Worm (Caenorhabditis elegans) whole organism, late embryonic: Measurements from ENCODE around the gene pqn-36.

Experiments used
- F13H6.1 ChIP-seq: sonication (generic microtip); optimal IDR thresholded peaks from 2 replicates; lab custom pipeline; 2016; ENCODE audit warnings: missing genetic modification characterization, missing compliant biosample characterization
- ahr-1 ChIP-seq: sonication (generic microtip); optimal IDR thresholded peaks from 2 replicates; lab custom pipeline; 2016; ENCODE audit warnings: missing genetic modification characterization, missing compliant biosample characterization
- ceh-2 ChIP-seq: sonication (generic microtip); optimal IDR thresholded peaks from 2 replicates; lab custom pipeline; 2016; ENCODE audit warnings: missing genotype, missing genetic modification characterization, missing compliant biosample characterization
- ceh-24 ChIP-seq: sonication (generic microtip); optimal IDR thresholded peaks from 2 replicates; lab custom pipeline; 2016; ENCODE audit warnings: mild to moderate bottlenecking, missing genetic modification characterization, missing compliant biosample characterization
- ceh-34 ChIP-seq: sonication (generic microtip); optimal IDR thresholded peaks from 2 replicates; lab custom pipeline; 2016; ENCODE audit warnings: mild to moderate bottlenecking, missing genetic modification characterization, missing compliant biosample characterization
- elt-2 ChIP-seq: sonication (generic microtip); optimal IDR thresholded peaks from 2 replicates; lab custom pipeline; 2016; ENCODE audit warnings: missing genetic modification reagents, missing genetic modification characterization, missing compliant biosample characterization
- eyg-1 ChIP-seq: sonication (generic microtip); optimal IDR thresholded peaks from 2 replicates; lab custom pipeline; 2016; ENCODE audit warnings: missing genotype, missing genetic modification characterization, missing compliant biosample characterization
- nhr-11 ChIP-seq: fragments of 150-350 bp; optimal IDR thresholded peaks from 2 replicates; lab custom pipeline; 2014; ENCODE audit warnings: missing biosample characterization, missing genetic modification characterization
- odd-2 ChIP-seq: sonication (generic microtip); optimal IDR thresholded peaks from 2 replicates; lab custom pipeline; 2017; ENCODE audit warnings: antibody characterized with exemption, mild to moderate bottlenecking, missing genetic modification characterization, missing compliant biosample characterization
- pat-9 ChIP-seq: fragments of 200-800 bp; sonication (Bioruptor generic); optimal IDR thresholded peaks from 2 replicates; lab custom pipeline; 2018; ENCODE audit warnings: mild to moderate bottlenecking, missing genetic modification characterization, moderate library complexity, missing compliant biosample characterization
- pros-1 ChIP-seq: fragments of 150-350 bp; optimal IDR thresholded peaks from 2 replicates; lab custom pipeline; 2014; ENCODE audit warnings: missing biosample characterization, missing genetic modification reagents, missing genetic modification characterization
- unc-42 ChIP-seq: sonication (generic microtip); optimal IDR thresholded peaks from 2 replicates; lab custom pipeline; 2016; ENCODE audit warnings: missing genotype, missing genetic modification characterization, missing compliant biosample characterization

DNA sequence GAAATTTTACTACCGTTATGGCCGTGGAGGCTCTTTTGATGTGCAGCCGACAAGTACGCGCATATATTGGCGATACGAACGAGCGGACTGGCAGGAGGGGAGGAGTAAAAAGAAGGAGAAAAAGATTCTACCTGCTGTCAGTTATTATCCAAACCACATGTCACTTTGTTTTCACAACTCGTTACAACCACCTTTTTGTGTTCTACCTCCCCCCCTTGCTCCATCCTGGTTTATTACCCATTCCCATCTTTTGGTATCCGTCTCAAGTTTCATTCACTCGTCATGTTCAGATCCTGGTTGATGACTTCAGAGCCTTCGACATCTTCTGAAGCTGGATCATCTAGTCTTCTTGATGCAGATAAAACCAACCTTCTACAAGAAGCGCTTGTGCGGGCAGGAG, 7.7 kb downstream of the pqn-36 start, which contains the start of gene psa-3:
- TF ChIP-seq ceh-2 (tag; lab: Kevin White, UChicago) (no peak), nhr-11 (tag; lab: Kevin White, UChicago) (no peak), odd-2 (tag; lab: Kevin White, UChicago) (no peak), ceh-24 (tag; lab: Kevin White, UChicago) (no peak), ahr-1 (no peak), pros-1 (tag; lab: Kevin White, UChicago) (no peak), F13H6.1 (tag; lab: Kevin White, UChicago) (no peak), pat-9 (tag; lab: Kevin White, UChicago) (no peak), ceh-34 (no peak), elt-2 (tag; lab: Kevin White, UChicago) (no peak), eyg-1 (no peak), unc-42 (tag; lab: Kevin White, UChicago) (no peak)
